Worm (Caenorhabditis elegans): ENCODE measurements around the gene dct-13.

- TF ChIP-seq snpc-4 (tag; optimal IDR thresholded peaks at IDR 0.05) (no peak), nhr-77 (tag; optimal IDR thresholded peaks at IDR 0.05) (no peak), alr-1 (tag; optimal IDR thresholded peaks at IDR 0.05) (no peak), ceh-82 (tag; optimal IDR thresholded peaks at IDR 0.05) (no peak), unc-62 (GFP tag; optimal IDR thresholded peaks at IDR 0.05) (no peak), fos-1 (tag; optimal IDR thresholded peaks at IDR 0.05) (no peak), ama-1 (optimal IDR thresholded peaks at IDR 0.05) (no peak)
Measured at ce11 chrIV:17025017-17025416, at the start of gene dct-13.
